Worm (Caenorhabditis elegans): ENCODE measurements around the gene B0410.1.

ce11 chrX:2920456-2920855 lies 26.1 kb downstream of the B0410.1 start:
- TF ChIP-seq rcor-1 (GFP tag; IDR thresholded peaks at IDR 0.05) (no peak), madf-3 (GFP tag; IDR thresholded peaks at IDR 0.05) (no peak), unc-130 (GFP tag; optimal IDR thresholded peaks at IDR 0.05) (no peak), lsl-1 (GFP tag; optimal IDR thresholded peaks at IDR 0.05) (no peak), atf-7 (tag; optimal IDR thresholded peaks at IDR 0.05) (no peak), F37B4.10 (GFP tag; IDR thresholded peaks at IDR 0.05) (no peak), nhr-120 (GFP tag; IDR thresholded peaks at IDR 0.05) (no peak), ztf-3 (GFP tag; optimal IDR thresholded peaks at IDR 0.05) (no peak), D2030.7 (GFP tag; IDR thresholded peaks at IDR 0.05) (no peak), lin-35 (GFP tag; optimal IDR thresholded peaks at IDR 0.05) (no peak), F55B11.4 (tag; optimal IDR thresholded peaks at IDR 0.05; ENCODE audit: borderline replicate concordance, insufficient read depth) (no peak), F22D6.2 (tag; optimal IDR thresholded peaks at IDR 0.05) (no peak), dox-1 (GFP tag; IDR thresholded peaks at IDR 0.05) (no peak), zfh-2 (GFP tag; conservative IDR thresholded peaks at IDR 0.05) (no peak)

Measured in whole organism, young adult.